Fruit fly (Drosophila melanogaster): ENCODE measurements around the gene Coq5.
A peak's percentile ranks its signal among the peaks of the same experiment; 100 is the strongest.

Gene Coq5

DNA sequence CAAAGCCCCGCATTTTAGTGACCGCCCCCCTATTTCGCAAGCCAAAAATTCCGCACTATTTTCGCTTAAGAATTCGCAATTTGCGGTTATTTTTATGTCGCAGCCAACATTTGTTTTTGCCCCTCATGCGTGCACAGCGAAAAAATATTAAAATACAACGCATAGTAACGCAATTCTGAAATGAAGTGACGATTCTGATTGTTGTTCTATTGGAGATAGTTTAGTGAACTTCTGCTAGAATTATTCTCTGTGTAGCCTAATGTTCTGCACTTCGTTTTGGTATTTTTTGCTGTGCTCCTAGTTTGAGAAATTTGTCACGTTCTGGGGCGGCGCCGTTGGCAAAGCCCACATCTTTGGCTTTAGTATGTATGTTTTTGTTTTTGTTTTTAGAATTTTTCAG lies 27.5 kb upstream of the Coq5 start:
- no peak for TF ChIP-seq woc (GFP tag; optimal IDR thresholded peaks at IDR 0.05)

DNA sequence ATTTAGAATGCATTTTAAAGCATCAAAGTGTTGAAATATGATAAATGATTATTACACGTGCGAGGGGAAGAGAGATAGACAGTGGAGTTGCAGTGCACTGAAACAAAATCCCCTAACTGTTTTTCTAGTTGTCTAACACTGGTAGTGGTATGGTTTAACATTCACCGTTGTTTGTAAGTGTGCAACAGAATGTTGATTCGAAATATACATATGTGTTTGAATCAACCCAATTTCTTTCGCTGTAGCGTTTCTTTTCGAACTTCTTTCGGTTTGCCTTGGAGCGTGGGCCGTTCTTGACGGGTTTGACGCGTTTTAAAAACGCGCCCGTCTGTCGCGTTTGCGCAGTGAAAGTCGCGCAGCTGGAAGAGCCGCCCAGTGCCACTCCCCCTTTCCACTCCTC lies 27.0 kb upstream of the Coq5 start:
- TF ChIP-seq usp (GFP tag; optimal IDR thresholded peaks at IDR 0.05) (no peak), OdsH (GFP tag; optimal IDR thresholded peaks at IDR 0.05) (no peak), ey (GFP tag; optimal IDR thresholded peaks at IDR 0.05) (peak; percentile 39), Sp1 (GFP tag; optimal IDR thresholded peaks at IDR 0.05) (peak; percentile 1), jim (GFP tag; optimal IDR thresholded peaks at IDR 0.05) (no peak), Mio (GFP tag; optimal IDR thresholded peaks at IDR 0.05) (no peak), CrebA (GFP tag; optimal IDR thresholded peaks at IDR 0.05; ENCODE audit: borderline replicate concordance) (no peak), br (GFP tag; optimal IDR thresholded peaks at IDR 0.05) (no peak), sv (GFP tag; optimal IDR thresholded peaks at IDR 0.05) (no peak), brk (GFP tag; optimal IDR thresholded peaks at IDR 0.05) (no peak), woc (GFP tag; optimal IDR thresholded peaks at IDR 0.05) (peak; percentile 22), Hnf4 (GFP tag; optimal IDR thresholded peaks at IDR 0.05) (peak; percentile 14), sage (GFP tag; optimal IDR thresholded peaks at IDR 0.05) (no peak), dsf (GFP tag; optimal IDR thresholded peaks at IDR 0.05; ENCODE audit: borderline replicate concordance) (no peak), psq (GFP tag; optimal IDR thresholded peaks at IDR 0.05) (peak; percentile 26), h (GFP tag; optimal IDR thresholded peaks at IDR 0.05) (peak; percentile 53), Abd-B (GFP tag; optimal IDR thresholded peaks at IDR 0.05) (no peak), foxo (GFP tag; optimal IDR thresholded peaks at IDR 0.05) (peak in 1 of 2 experiments; percentile 41), Rel (GFP tag; optimal IDR thresholded peaks at IDR 0.05) (no peak), Rel (tag; optimal IDR thresholded peaks at IDR 0.05) (no peak), tai (GFP tag; optimal IDR thresholded peaks at IDR 0.05) (no peak), Hr78 (GFP tag; optimal IDR thresholded peaks at IDR 0.05) (no peak), N (GFP tag; optimal IDR thresholded peaks at IDR 0.05) (no peak), Jra (GFP tag; optimal IDR thresholded peaks at IDR 0.05) (no peak), Hr83 (GFP tag; optimal IDR thresholded peaks at IDR 0.05; ENCODE audit: poor library complexity, severe bottlenecking) (no peak), GATAd (GFP tag; optimal IDR thresholded peaks at IDR 0.05) (no peak), dl (GFP tag; optimal IDR thresholded peaks at IDR 0.05; ENCODE audit: insufficient read depth in 1 of 2, partially characterized antibody in 2 of 2) (no peak), rgr (GFP tag; optimal IDR thresholded peaks at IDR 0.05) (peak; percentile 20), HLH106 (tag; optimal IDR thresholded peaks at IDR 0.05) (peak; percentile 36), lola (GFP tag; optimal IDR thresholded peaks at IDR 0.05) (no peak), dmrt93B (GFP tag; optimal IDR thresholded peaks at IDR 0.05) (no peak), Dif (GFP tag; optimal IDR thresholded peaks at IDR 0.05; ENCODE audit: partially characterized antibody) (no peak), fru (GFP tag; optimal IDR thresholded peaks at IDR 0.05) (peak; percentile 59)

DNA sequence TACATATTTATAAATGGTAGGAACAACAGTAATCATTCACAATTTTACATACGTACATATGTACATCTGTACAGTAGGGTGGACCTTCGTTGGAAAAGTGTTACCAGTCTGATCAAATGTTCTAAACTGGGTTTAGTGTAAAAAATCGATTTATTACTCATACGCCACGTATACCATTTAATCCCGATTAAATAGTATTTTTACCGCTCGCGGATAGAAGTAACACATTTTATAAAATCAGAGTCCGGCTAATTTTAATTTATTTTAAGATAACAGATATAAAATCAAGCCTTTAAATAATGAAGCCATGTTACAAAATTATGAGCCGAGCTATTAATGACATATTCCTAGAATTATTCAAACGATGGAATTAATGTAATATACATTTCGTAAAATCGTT lies 26.1 kb upstream of the Coq5 start:
- TF ChIP-seq Sp1 (GFP tag; optimal IDR thresholded peaks at IDR 0.05) (peak; percentile 17), foxo (GFP tag; optimal IDR thresholded peaks at IDR 0.05) (peak in 1 of 2 experiments; percentile 9), HLH106 (tag; optimal IDR thresholded peaks at IDR 0.05) (peak; percentile 28), brk (GFP tag; optimal IDR thresholded peaks at IDR 0.05) (no peak)

DNA sequence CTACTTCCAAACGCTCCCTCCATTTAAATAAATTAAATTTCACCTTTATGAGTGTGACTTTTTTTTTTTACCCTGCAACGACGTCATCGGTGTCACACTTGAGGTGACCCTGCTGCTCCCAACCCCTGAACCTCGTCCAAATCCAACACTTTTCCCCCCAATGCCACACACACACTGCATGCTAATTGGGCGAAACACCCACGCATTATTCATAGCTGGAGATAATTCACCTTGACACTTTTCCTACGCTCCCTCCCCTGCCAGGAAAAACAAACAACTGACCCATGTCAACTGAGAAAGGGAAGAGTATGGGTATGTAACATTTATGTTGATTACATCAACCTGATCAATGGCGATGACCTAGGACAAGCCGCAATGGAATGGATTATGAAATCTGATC lies 24.9 kb upstream of the Coq5 start:
- TF ChIP-seq pan (optimal IDR thresholded peaks at IDR 0.05) (no peak), lola (GFP tag; optimal IDR thresholded peaks at IDR 0.05) (no peak)

DNA sequence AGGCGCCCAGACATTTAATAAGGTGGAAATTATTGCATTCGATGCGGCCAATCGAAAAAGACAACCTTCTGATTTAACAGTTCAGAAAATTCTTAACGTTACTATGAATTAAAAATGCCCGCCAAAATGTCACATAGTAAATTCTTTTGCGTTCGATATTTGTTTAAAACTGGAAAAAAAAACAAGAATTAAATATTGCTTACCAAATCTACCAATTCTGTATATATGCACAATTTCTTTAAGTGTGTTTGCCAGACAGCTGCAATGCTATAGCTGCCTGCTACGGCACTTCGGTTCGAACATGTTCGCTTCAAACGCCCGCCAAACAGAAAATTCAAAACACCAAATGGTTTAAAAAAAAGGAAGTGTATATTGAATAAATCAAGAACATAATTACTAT lies 19.7 kb upstream of the Coq5 start:
- TF ChIP-seq ey (GFP tag; optimal IDR thresholded peaks at IDR 0.05) (peak; percentile 53), Hnf4 (GFP tag; optimal IDR thresholded peaks at IDR 0.05) (peak; percentile 46), Sp1 (GFP tag; optimal IDR thresholded peaks at IDR 0.05) (peak; percentile 19), rgr (GFP tag; optimal IDR thresholded peaks at IDR 0.05) (peak; percentile 53), CrebA (GFP tag; optimal IDR thresholded peaks at IDR 0.05; ENCODE audit: borderline replicate concordance) (no peak), Mio (GFP tag; optimal IDR thresholded peaks at IDR 0.05) (no peak), woc (GFP tag; optimal IDR thresholded peaks at IDR 0.05) (peak; percentile 24), br (GFP tag; optimal IDR thresholded peaks at IDR 0.05) (no peak), Dfd (GFP tag; optimal IDR thresholded peaks at IDR 0.05) (no peak), lola (GFP tag; optimal IDR thresholded peaks at IDR 0.05) (no peak), Dif (GFP tag; optimal IDR thresholded peaks at IDR 0.05; ENCODE audit: partially characterized antibody) (peak; percentile 88), fru (GFP tag; optimal IDR thresholded peaks at IDR 0.05) (peak; percentile 65), h (GFP tag; optimal IDR thresholded peaks at IDR 0.05) (peak; percentile 43), sv (GFP tag; optimal IDR thresholded peaks at IDR 0.05) (peak; percentile 25), OdsH (GFP tag; optimal IDR thresholded peaks at IDR 0.05) (peak; percentile 32), psq (GFP tag; optimal IDR thresholded peaks at IDR 0.05) (peak; percentile 4), HLH106 (tag; optimal IDR thresholded peaks at IDR 0.05) (peak; percentile 24), dl (GFP tag; optimal IDR thresholded peaks at IDR 0.05; ENCODE audit: insufficient read depth in 1 of 2, partially characterized antibody in 2 of 2) (peak in 1 of 2 experiments; percentile 37), Hr78 (GFP tag; optimal IDR thresholded peaks at IDR 0.05) (no peak), jim (GFP tag; optimal IDR thresholded peaks at IDR 0.05) (no peak), foxo (GFP tag; optimal IDR thresholded peaks at IDR 0.05) (peak in 1 of 2 experiments; percentile 62)

Measured in whole organism, wandering third instar larva.